Worm (Caenorhabditis elegans): Measurements from ENCODE around the gene F39E9.6.

Gene F39E9.6

DNA sequence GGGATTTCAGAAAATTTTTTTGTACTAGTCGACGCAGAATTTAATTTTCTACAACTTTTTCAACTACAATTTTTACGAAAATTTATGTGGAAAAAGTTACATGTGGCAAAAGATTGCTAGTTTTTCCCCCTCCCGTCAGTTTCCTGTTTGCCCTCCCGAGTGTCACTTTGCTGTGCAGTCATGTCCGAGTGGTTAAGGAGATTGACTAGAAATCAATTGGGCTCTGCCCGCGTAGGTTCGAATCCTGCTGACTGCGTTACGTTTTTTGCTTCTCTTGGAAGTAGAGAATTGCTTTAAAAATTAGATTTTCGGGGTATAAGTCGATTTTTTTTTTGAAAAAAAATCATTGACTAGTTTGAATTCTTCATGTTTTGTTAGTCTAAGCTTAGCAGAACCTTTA is 45.5 kb downstream of the F39E9.6 start:
- TF ChIP-seq lin-54 (GFP tag; optimal IDR thresholded peaks at IDR 0.05): no peak
- TF ChIP-seq egl-18 (GFP tag; IDR thresholded peaks at IDR 0.05): no peak
- TF ChIP-seq lin-35 (GFP tag; optimal IDR thresholded peaks at IDR 0.05): no peak
- peak; percentile 80 for TF ChIP-seq B0261.1 (tag; optimal IDR thresholded peaks at IDR 0.05)
- TF ChIP-seq lin-26 (GFP tag; IDR thresholded peaks at IDR 0.05): peak; percentile 80; the same call in 1 of the 2 replicates
- peak; percentile 63 for TF ChIP-seq him-1 (tag; optimal IDR thresholded peaks at IDR 0.05)
- TF ChIP-seq F23B12.7 (tag; optimal IDR thresholded peaks at IDR 0.05; ENCODE audit: insufficient read depth): no peak
- peak; percentile 14 for TF ChIP-seq chd-7 (tag; optimal IDR thresholded peaks at IDR 0.05)
- TF ChIP-seq hmg-1.2 (GFP tag; IDR thresholded peaks at IDR 0.05): peak; percentile 48
- TF ChIP-seq ceh-100 (GFP tag; IDR thresholded peaks at IDR 0.05): 0 out of 2 replicates have a peak, but pooled peaks have one; percentile 32
- TF ChIP-seq die-1 (tag; optimal IDR thresholded peaks at IDR 0.05): peak; percentile 47
- no peak for TF ChIP-seq nfya-1 (tag; optimal IDR thresholded peaks at IDR 0.05; ENCODE audit: borderline replicate concordance, insufficient read depth)
- TF ChIP-seq mel-28 (tag; optimal IDR thresholded peaks at IDR 0.05; ENCODE audit: borderline replicate concordance): no peak
- TF ChIP-seq hlh-26 (GFP tag; conservative IDR thresholded peaks at IDR 0.05): no peak
- no peak for TF ChIP-seq snpc-4 (GFP tag; optimal IDR thresholded peaks at IDR 0.05)
- TF ChIP-seq snpc-4 (tag; optimal IDR thresholded peaks at IDR 0.05): peak in 1 of 4 experiments; percentile 37
- TF ChIP-seq dox-1 (GFP tag; IDR thresholded peaks at IDR 0.05): 0 out of 2 replicates have a peak, but pooled peaks have one; percentile 31
- TF ChIP-seq F33H1.4 (GFP tag; IDR thresholded peaks at IDR 0.05): no peak
- no peak for TF ChIP-seq ama-1 (optimal IDR thresholded peaks at IDR 0.05)
- TF ChIP-seq ama-1 (GFP tag; optimal IDR thresholded peaks at IDR 0.05): peak; percentile 16 to 25
- peak; percentile 24 for TF ChIP-seq lsl-1 (GFP tag; optimal IDR thresholded peaks at IDR 0.05)
- peak; percentile 65 for TF ChIP-seq rpc-1 (optimal IDR thresholded peaks at IDR 0.05)
- TF ChIP-seq rpc-1 (tag; optimal IDR thresholded peaks at IDR 0.05): peak; percentile 78
- no peak for TF ChIP-seq lsy-27 (tag; optimal IDR thresholded peaks at IDR 0.05; ENCODE audit: borderline replicate concordance, insufficient read depth)
- no peak for TF ChIP-seq ztf-22 (GFP tag; optimal IDR thresholded peaks at IDR 0.05)
- TF ChIP-seq F10E7.11 (tag; optimal IDR thresholded peaks at IDR 0.05): no peak
- no peak for TF ChIP-seq bed-1 (GFP tag; IDR thresholded peaks at IDR 0.05)
- TF ChIP-seq Y53G8AR.9 (GFP tag; conservative IDR thresholded peaks at IDR 0.05): peak; percentile 55; the same call in 1 of the 2 replicates
- no peak for TF ChIP-seq let-607 (tag; optimal IDR thresholded peaks at IDR 0.05)
- TF ChIP-seq tbp1 (GFP tag; optimal IDR thresholded peaks at IDR 0.05): peak; percentile 95
- TF ChIP-seq attf-5 (GFP tag; optimal IDR thresholded peaks at IDR 0.05): peak; percentile 32
- TF ChIP-seq nfyb-1 (GFP tag; IDR thresholded peaks at IDR 0.05): peak; percentile 66
- TF ChIP-seq ztf-25 (GFP tag; IDR thresholded peaks at IDR 0.05): 0 out of 2 replicates have a peak, but pooled peaks have one; percentile 38

DNA sequence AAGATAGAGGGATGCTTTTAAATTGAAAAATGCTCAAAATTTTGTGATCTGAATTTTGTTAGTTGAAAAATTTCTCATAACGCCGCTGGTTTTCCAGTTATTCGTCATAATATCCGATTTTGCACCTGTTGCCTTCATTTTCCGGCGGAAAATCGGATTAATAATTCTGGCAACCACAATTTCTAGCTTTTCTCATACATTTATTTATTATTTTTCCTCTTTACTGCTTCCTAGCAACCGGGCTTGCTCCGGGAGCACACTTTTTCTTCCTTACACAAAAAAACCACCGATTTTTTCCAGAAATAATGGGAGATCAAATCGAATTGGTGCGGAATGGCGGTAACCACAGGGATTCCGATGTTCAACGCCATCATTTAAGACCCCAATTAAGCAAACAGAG is 46.0 kb downstream of the F39E9.6 start, which contains the start of gene F02E11.7:
F02E11.7 (plus strand) TSS at position 301 of the 400 bp plus-strand sequence.
- TF ChIP-seq sea-2 (GFP tag; IDR thresholded peaks at IDR 0.05) (no peak), mxl-1 (tag; optimal IDR thresholded peaks at IDR 0.05) (no peak), ztf-18 (tag; optimal IDR thresholded peaks at IDR 0.05) (no peak), B0261.1 (tag; optimal IDR thresholded peaks at IDR 0.05) (no peak), madf-3 (GFP tag; IDR thresholded peaks at IDR 0.05) (no peak), lin-40 (tag; optimal IDR thresholded peaks at IDR 0.05) (no peak)

All from whole organism, young adult.